1 fruit fly cellular context compared by ENCODE assay signal in the genomic region with DNA sequence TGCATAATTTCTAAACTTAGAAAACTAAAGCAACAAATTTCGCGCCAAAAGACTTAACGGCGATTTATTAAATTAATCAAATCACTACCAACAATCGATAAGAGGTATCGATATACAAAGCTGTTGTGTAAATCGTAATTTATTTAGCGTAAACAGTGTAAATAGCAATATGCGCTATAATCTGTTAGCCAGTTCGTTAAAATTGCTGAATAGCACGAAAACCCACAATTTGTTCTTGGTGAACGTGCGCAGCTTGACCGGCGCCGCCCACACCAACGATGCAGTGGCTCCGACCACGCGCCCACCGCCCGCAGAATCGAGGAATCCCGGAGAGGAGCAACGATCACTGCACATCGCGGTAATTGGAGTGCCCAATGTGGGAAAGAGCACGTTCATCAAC.
TF ChIP-seq lines count a peak whose summit lies in the region.

A gene (plus strand): TSS at position 99 of the 400 bp plus-strand sequence.

TF ChIP-seq in whole organism, embryonic, 481 proteins besides CTCF, POLR2A, EP300 and RAD21 (continued from another document and continues in another):
- TF ChIP-seq Doc3 (GFP tag; IDR thresholded peaks at IDR 0.05; lab: Robert Waterston, UW; ENCODE audit: partially characterized antibody) = peak; percentile 90
- no peak for TF ChIP-seq lov (optimal IDR thresholded peaks at IDR 0.05; lab: Kevin White, UChicago)
- no peak for TF ChIP-seq lov (GFP tag; IDR thresholded peaks at IDR 0.05; lab: Robert Waterston, UW)
- TF ChIP-seq CG12104 (GFP tag; optimal IDR thresholded peaks at IDR 0.05; lab: Kevin White, UChicago) = no peak
- TF ChIP-seq kni (GFP tag; optimal IDR thresholded peaks at IDR 0.05; lab: Kevin White, UChicago) = no peak
- TF ChIP-seq NfI (GFP tag; optimal IDR thresholded peaks at IDR 0.05; lab: Kevin White, UChicago) = no peak
- TF ChIP-seq HLH54F (GFP tag; optimal IDR thresholded peaks at IDR 0.05; lab: Kevin White, UChicago) = no peak
- TF ChIP-seq CG7963 (GFP tag; IDR thresholded peaks at IDR 0.05; lab: Robert Waterston, UW; ENCODE audit: partially characterized antibody) = peak; percentile 70; the same call in 2 of the 3 replicates
- no peak for TF ChIP-seq Meics (GFP tag; optimal IDR thresholded peaks at IDR 0.05; lab: Kevin White, UChicago)
- TF ChIP-seq hb (GFP tag; IDR thresholded peaks at IDR 0.05; lab: Robert Waterston, UW; ENCODE audit: partially characterized antibody) = peak; percentile 75; the same call in 1 of the 3 replicates
- no peak for TF ChIP-seq CG9797 (GFP tag; optimal IDR thresholded peaks at IDR 0.05; lab: Kevin White, UChicago)
- TF ChIP-seq pan (optimal IDR thresholded peaks at IDR 0.05; lab: Kevin White, UChicago) = no peak
- TF ChIP-seq pan (GFP tag; optimal IDR thresholded peaks at IDR 0.05 in 1 of 2, IDR thresholded peaks at IDR 0.05 in 1 of 2) = no peak
- no peak for TF ChIP-seq gcm (GFP tag; optimal IDR thresholded peaks at IDR 0.05; lab: Kevin White, UChicago)
- TF ChIP-seq CG17912 (GFP tag; optimal IDR thresholded peaks at IDR 0.05; lab: Kevin White, UChicago) = no peak
- no peak for TF ChIP-seq CG2875 (GFP tag; optimal IDR thresholded peaks at IDR 0.05; lab: Kevin White, UChicago)
- no peak for TF ChIP-seq repo (GFP tag; optimal IDR thresholded peaks at IDR 0.05; lab: Kevin White, UChicago)
- TF ChIP-seq Sox102F (GFP tag; optimal IDR thresholded peaks at IDR 0.05; lab: Kevin White, UChicago) = no peak
- TF ChIP-seq CG1602 (GFP tag; optimal IDR thresholded peaks at IDR 0.05; lab: Kevin White, UChicago) = no peak
- TF ChIP-seq CG10462 (GFP tag; optimal IDR thresholded peaks at IDR 0.05; lab: Kevin White, UChicago) = no peak
- TF ChIP-seq Atf3 (GFP tag; optimal IDR thresholded peaks at IDR 0.05; lab: Kevin White, UChicago) = no peak
- TF ChIP-seq CG17328 (GFP tag; IDR thresholded peaks at IDR 0.05; lab: Robert Waterston, UW) = no peak
- TF ChIP-seq H2.0 (GFP tag; IDR thresholded peaks at IDR 0.05; lab: Robert Waterston, UW) = no peak
- peak; percentile 92 for TF ChIP-seq sna (GFP tag; IDR thresholded peaks at IDR 0.05; lab: Robert Waterston, UW; ENCODE audit: partially characterized antibody)
- peak; percentile 71 for TF ChIP-seq vnd (GFP tag; IDR thresholded peaks at IDR 0.05; lab: Robert Waterston, UW; ENCODE audit: partially characterized antibody)
- TF ChIP-seq CG9727 (GFP tag; optimal IDR thresholded peaks at IDR 0.05; lab: Kevin White, UChicago) = no peak
- TF ChIP-seq nmo (GFP tag; optimal IDR thresholded peaks at IDR 0.05; lab: Kevin White, UChicago) = no peak
- TF ChIP-seq Nf-YA (GFP tag; IDR thresholded peaks at IDR 0.05; lab: Robert Waterston, UW) = no peak
- no peak for TF ChIP-seq bigmax (GFP tag; optimal IDR thresholded peaks at IDR 0.05; lab: Kevin White, UChicago)
- TF ChIP-seq CG7839 (tag; optimal IDR thresholded peaks at IDR 0.05; lab: Kevin White, UChicago) = no peak
- no peak for TF ChIP-seq Ravus (GFP tag; IDR thresholded peaks at IDR 0.05; lab: Robert Waterston, UW)
- peak; percentile 68 for TF ChIP-seq MESR4 (GFP tag; optimal IDR thresholded peaks at IDR 0.05; lab: Kevin White, UChicago)
- no peak for TF ChIP-seq gsb-n (tag; optimal IDR thresholded peaks at IDR 0.05; lab: Kevin White, UChicago)
- no peak for TF ChIP-seq CG13894 (tag; optimal IDR thresholded peaks at IDR 0.05; lab: Kevin White, UChicago)
- peak; percentile 50 for TF ChIP-seq CG17186 (GFP tag; optimal IDR thresholded peaks at IDR 0.05; lab: Kevin White, UChicago)
- peak; percentile 80 for TF ChIP-seq Dref (GFP tag; IDR thresholded peaks at IDR 0.05; lab: Robert Waterston, UW)
- TF ChIP-seq Myb (GFP tag; optimal IDR thresholded peaks at IDR 0.05; lab: Kevin White, UChicago) = peak; percentile 13
- no peak for TF ChIP-seq CG1024 (GFP tag; IDR thresholded peaks at IDR 0.05; lab: Robert Waterston, UW)
- no peak for TF ChIP-seq Aef1 (GFP tag; IDR thresholded peaks at IDR 0.05; lab: Robert Waterston, UW)
- TF ChIP-seq Stat92E (GFP tag; optimal IDR thresholded peaks at IDR 0.05; lab: Kevin White, UChicago) = no peak
- TF ChIP-seq CG7271 (tag; optimal IDR thresholded peaks at IDR 0.05; lab: Kevin White, UChicago) = no peak
- TF ChIP-seq CG34224 (GFP tag; IDR thresholded peaks at IDR 0.05; lab: Robert Waterston, UW; ENCODE audit: partially characterized antibody) = peak; percentile 97
- TF ChIP-seq wor (GFP tag; IDR thresholded peaks at IDR 0.05; lab: Robert Waterston, UW) = no peak
- TF ChIP-seq CG18619 (GFP tag; optimal IDR thresholded peaks at IDR 0.05; lab: Kevin White, UChicago) = no peak
- no peak for TF ChIP-seq otp (GFP tag; IDR thresholded peaks at IDR 0.05; lab: Robert Waterston, UW)
- no peak for TF ChIP-seq CG5245 (GFP tag; optimal IDR thresholded peaks at IDR 0.05; lab: Kevin White, UChicago)
- peak; percentile 84 for TF ChIP-seq zen2 (GFP tag; IDR thresholded peaks at IDR 0.05; lab: Robert Waterston, UW; ENCODE audit: partially characterized antibody)
- no peak for TF ChIP-seq p53 (GFP tag; optimal IDR thresholded peaks at IDR 0.05; lab: Kevin White, UChicago)
- no peak for TF ChIP-seq CG17359 (tag; optimal IDR thresholded peaks at IDR 0.05; lab: Kevin White, UChicago)
- TF ChIP-seq CG5180 (GFP tag; optimal IDR thresholded peaks at IDR 0.05; lab: Kevin White, UChicago) = no peak
- TF ChIP-seq CG14441 (GFP tag; IDR thresholded peaks at IDR 0.05; lab: Robert Waterston, UW) = no peak
- TF ChIP-seq CG6683 (GFP tag; optimal IDR thresholded peaks at IDR 0.05; lab: Kevin White, UChicago) = no peak
- TF ChIP-seq ase (GFP tag; IDR thresholded peaks at IDR 0.05; lab: Robert Waterston, UW) = 0 out of 3 replicates have a peak, but pooled peaks have one; percentile 19
- no peak for TF ChIP-seq Hr78 (GFP tag; optimal IDR thresholded peaks at IDR 0.05; lab: Kevin White, UChicago)
- no peak for TF ChIP-seq CG8290 (GFP tag; optimal IDR thresholded peaks at IDR 0.05; lab: Kevin White, UChicago)
- TF ChIP-seq CG8290 (tag; optimal IDR thresholded peaks at IDR 0.05; lab: Kevin White, UChicago) = no peak
- TF ChIP-seq CG31441 (GFP tag; IDR thresholded peaks at IDR 0.05; lab: Robert Waterston, UW) = no peak
- TF ChIP-seq esg (GFP tag; conservative IDR thresholded peaks at IDR 0.05; lab: Robert Waterston, UW) = no peak
- no peak for TF ChIP-seq wdn (GFP tag; IDR thresholded peaks at IDR 0.05; lab: Robert Waterston, UW)
- TF ChIP-seq CG10959 (GFP tag; IDR thresholded peaks at IDR 0.05; lab: Robert Waterston, UW) = no peak
- no peak for TF ChIP-seq Atf6 (GFP tag; IDR thresholded peaks at IDR 0.05; lab: Robert Waterston, UW)
- peak; percentile 87 for TF ChIP-seq bbx (GFP tag; IDR thresholded peaks at IDR 0.05; lab: Robert Waterston, UW; ENCODE audit: partially characterized antibody)
- no peak for TF ChIP-seq CG13424 (tag; optimal IDR thresholded peaks at IDR 0.05; lab: Kevin White, UChicago)
- no peak for TF ChIP-seq pb (GFP tag; optimal IDR thresholded peaks at IDR 0.05; lab: Kevin White, UChicago)
- TF ChIP-seq Six4 (GFP tag; optimal IDR thresholded peaks at IDR 0.05; lab: Kevin White, UChicago) = no peak
- no peak for TF ChIP-seq odd (GFP tag; optimal IDR thresholded peaks at IDR 0.05; lab: Kevin White, UChicago)
- TF ChIP-seq oc (tag; optimal IDR thresholded peaks at IDR 0.05; lab: Kevin White, UChicago) = no peak
- peak; percentile 91 for TF ChIP-seq Dp (GFP tag; optimal IDR thresholded peaks at IDR 0.05; lab: Kevin White, UChicago)
- no peak for TF ChIP-seq CG31365 (tag; optimal IDR thresholded peaks at IDR 0.05; lab: Kevin White, UChicago)
- no peak for TF ChIP-seq eve (GFP tag; optimal IDR thresholded peaks at IDR 0.05; lab: Kevin White, UChicago)
- TF ChIP-seq CG16779 (GFP tag; IDR thresholded peaks at IDR 0.05; lab: Robert Waterston, UW) = no peak
- no peak for TF ChIP-seq lilli (GFP tag; optimal IDR thresholded peaks at IDR 0.05; lab: Kevin White, UChicago)
- no peak for TF ChIP-seq Fer2 (tag; optimal IDR thresholded peaks at IDR 0.05; lab: Kevin White, UChicago)
- no peak for TF ChIP-seq ab (GFP tag; optimal IDR thresholded peaks at IDR 0.05; lab: Kevin White, UChicago)
- TF ChIP-seq CG34422 (GFP tag; IDR thresholded peaks at IDR 0.05; lab: Robert Waterston, UW) = no peak; the same call in 2 of the 3 replicates
- no peak for TF ChIP-seq ranshi (GFP tag; IDR thresholded peaks at IDR 0.05; lab: Robert Waterston, UW)
- no peak for TF ChIP-seq Camta (GFP tag; optimal IDR thresholded peaks at IDR 0.05; lab: Kevin White, UChicago)
- TF ChIP-seq CG18764 (GFP tag; optimal IDR thresholded peaks at IDR 0.05; lab: Kevin White, UChicago) = no peak
- no peak for TF ChIP-seq scrt (GFP tag; optimal IDR thresholded peaks at IDR 0.05; lab: Kevin White, UChicago)
- TF ChIP-seq CG2120 (GFP tag; optimal IDR thresholded peaks at IDR 0.05; lab: Kevin White, UChicago) = no peak
- no peak for TF ChIP-seq fd64A (GFP tag; optimal IDR thresholded peaks at IDR 0.05; lab: Kevin White, UChicago)
- TF ChIP-seq gsb (GFP tag; IDR thresholded peaks at IDR 0.05; lab: Robert Waterston, UW) = no peak
- TF ChIP-seq mld (GFP tag; IDR thresholded peaks at IDR 0.05; lab: Robert Waterston, UW; ENCODE audit: partially characterized antibody) = peak; percentile 83; the same call in 2 of the 3 replicates
- no peak for TF ChIP-seq fd3F (GFP tag; optimal IDR thresholded peaks at IDR 0.05; lab: Kevin White, UChicago)
- TF ChIP-seq CG33213 (GFP tag; optimal IDR thresholded peaks at IDR 0.05; lab: Kevin White, UChicago) = no peak
- TF ChIP-seq gfzf (GFP tag; optimal IDR thresholded peaks at IDR 0.05; lab: Kevin White, UChicago) = peak; percentile 13
- no peak for TF ChIP-seq CG1792 (GFP tag; optimal IDR thresholded peaks at IDR 0.05; lab: Kevin White, UChicago)
- TF ChIP-seq CG6765 (GFP tag; optimal IDR thresholded peaks at IDR 0.05; lab: Kevin White, UChicago) = no peak
- no peak for TF ChIP-seq usp (GFP tag; optimal IDR thresholded peaks at IDR 0.05; lab: Kevin White, UChicago)
- TF ChIP-seq jumu (GFP tag; optimal IDR thresholded peaks at IDR 0.05; lab: Kevin White, UChicago) = no peak
- TF ChIP-seq ftz-f1 (GFP tag; optimal IDR thresholded peaks at IDR 0.05; lab: Kevin White, UChicago) = no peak
- no peak for TF ChIP-seq exex (tag; optimal IDR thresholded peaks at IDR 0.05; lab: Kevin White, UChicago)
- no peak for TF ChIP-seq Mes4 (GFP tag; optimal IDR thresholded peaks at IDR 0.05; lab: Kevin White, UChicago)
- TF ChIP-seq CG12236 (GFP tag; optimal IDR thresholded peaks at IDR 0.05; lab: Kevin White, UChicago) = no peak
- no peak for TF ChIP-seq Hey (tag; optimal IDR thresholded peaks at IDR 0.05; lab: Kevin White, UChicago)
- TF ChIP-seq CG11723 (GFP tag; optimal IDR thresholded peaks at IDR 0.05; lab: Kevin White, UChicago) = no peak
- no peak for TF ChIP-seq Hr39 (optimal IDR thresholded peaks at IDR 0.05; lab: Kevin White, UChicago)
- no peak for TF ChIP-seq br (optimal IDR thresholded peaks at IDR 0.05; lab: Kevin White, UChicago)
- TF ChIP-seq sim (GFP tag; IDR thresholded peaks at IDR 0.05; lab: Robert Waterston, UW) = no peak
- no peak for TF ChIP-seq CHES-1-like (GFP tag; optimal IDR thresholded peaks at IDR 0.05; lab: Kevin White, UChicago)
- no peak for TF ChIP-seq CG4820 (GFP tag; optimal IDR thresholded peaks at IDR 0.05; lab: Kevin White, UChicago)
- TF ChIP-seq dati (GFP tag; IDR thresholded peaks at IDR 0.05; lab: Robert Waterston, UW) = no peak
- no peak for TF ChIP-seq pita (GFP tag; optimal IDR thresholded peaks at IDR 0.05; lab: Kevin White, UChicago)
- TF ChIP-seq CG6175 (GFP tag; IDR thresholded peaks at IDR 0.05; lab: Robert Waterston, UW) = no peak
- TF ChIP-seq sima (GFP tag; optimal IDR thresholded peaks at IDR 0.05; lab: Kevin White, UChicago) = no peak
- TF ChIP-seq Chrac-16 (GFP tag; optimal IDR thresholded peaks at IDR 0.05; lab: Kevin White, UChicago) = no peak
- no peak for TF ChIP-seq sens-2 (GFP tag; IDR thresholded peaks at IDR 0.05; lab: Robert Waterston, UW)
- no peak for TF ChIP-seq PHDP (tag; optimal IDR thresholded peaks at IDR 0.05; lab: Kevin White, UChicago)
- no peak for TF ChIP-seq CG11696 (GFP tag; IDR thresholded peaks at IDR 0.05; lab: Robert Waterston, UW)
- TF ChIP-seq CG8359 (GFP tag; optimal IDR thresholded peaks at IDR 0.05; lab: Kevin White, UChicago; ENCODE audit: borderline replicate concordance) = no peak
- TF ChIP-seq jing (GFP tag; optimal IDR thresholded peaks at IDR 0.05; lab: Kevin White, UChicago) = no peak
- no peak for TF ChIP-seq CG12155 (GFP tag; optimal IDR thresholded peaks at IDR 0.05; lab: Kevin White, UChicago)
- TF ChIP-seq lmd (GFP tag; IDR thresholded peaks at IDR 0.05; lab: Robert Waterston, UW) = no peak
- TF ChIP-seq Lim3 (GFP tag; IDR thresholded peaks at IDR 0.05; lab: Robert Waterston, UW) = no peak
- TF ChIP-seq CG9215 (GFP tag; IDR thresholded peaks at IDR 0.05; lab: Robert Waterston, UW) = no peak
- TF ChIP-seq tgo (GFP tag; IDR thresholded peaks at IDR 0.05; lab: Robert Waterston, UW) = no peak
- peak; percentile 25 for TF ChIP-seq CG9437 (GFP tag; optimal IDR thresholded peaks at IDR 0.05; lab: Kevin White, UChicago)
- no peak for TF ChIP-seq CG3163 (GFP tag; optimal IDR thresholded peaks at IDR 0.05; lab: Kevin White, UChicago)
- TF ChIP-seq ind (GFP tag; optimal IDR thresholded peaks at IDR 0.05; lab: Kevin White, UChicago) = no peak
- peak; percentile 90 for TF ChIP-seq CG8388 (GFP tag; optimal IDR thresholded peaks at IDR 0.05; lab: Kevin White, UChicago)
- peak; percentile 61; the same call in 1 of the 2 replicates for TF ChIP-seq ato (GFP tag; IDR thresholded peaks at IDR 0.05; lab: Robert Waterston, UW; ENCODE audit: partially characterized antibody)
- TF ChIP-seq pum (GFP tag; optimal IDR thresholded peaks at IDR 0.05; lab: Kevin White, UChicago) = no peak
- peak; percentile 84 for TF ChIP-seq hbn (GFP tag; IDR thresholded peaks at IDR 0.05; lab: Robert Waterston, UW; ENCODE audit: partially characterized antibody)
- no peak for TF ChIP-seq CG15479 (GFP tag; optimal IDR thresholded peaks at IDR 0.05; lab: Kevin White, UChicago)
- no peak for TF ChIP-seq CG8944 (GFP tag; optimal IDR thresholded peaks at IDR 0.05; lab: Kevin White, UChicago)
- no peak for TF ChIP-seq dmrt99B (tag; optimal IDR thresholded peaks at IDR 0.05; lab: Kevin White, UChicago)
- peak; percentile 71 for TF ChIP-seq BEAF-32 (GFP tag; optimal IDR thresholded peaks at IDR 0.05; lab: Kevin White, UChicago)
- no peak for TF ChIP-seq CG11247 (GFP tag; IDR thresholded peaks at IDR 0.05; lab: Robert Waterston, UW)
- no peak for TF ChIP-seq abd-A (tag; optimal IDR thresholded peaks at IDR 0.05; lab: Kevin White, UChicago)
- TF ChIP-seq slbo (GFP tag; IDR thresholded peaks at IDR 0.05; lab: Robert Waterston, UW) = no peak
- TF ChIP-seq pros (GFP tag; optimal IDR thresholded peaks at IDR 0.05; lab: Kevin White, UChicago) = no peak
- no peak for TF ChIP-seq CG8281 (tag; optimal IDR thresholded peaks at IDR 0.05; lab: Kevin White, UChicago)
